Worm (Caenorhabditis elegans): ENCODE data around the gene grdn-1.

The grdn-1 gene

DNA sequence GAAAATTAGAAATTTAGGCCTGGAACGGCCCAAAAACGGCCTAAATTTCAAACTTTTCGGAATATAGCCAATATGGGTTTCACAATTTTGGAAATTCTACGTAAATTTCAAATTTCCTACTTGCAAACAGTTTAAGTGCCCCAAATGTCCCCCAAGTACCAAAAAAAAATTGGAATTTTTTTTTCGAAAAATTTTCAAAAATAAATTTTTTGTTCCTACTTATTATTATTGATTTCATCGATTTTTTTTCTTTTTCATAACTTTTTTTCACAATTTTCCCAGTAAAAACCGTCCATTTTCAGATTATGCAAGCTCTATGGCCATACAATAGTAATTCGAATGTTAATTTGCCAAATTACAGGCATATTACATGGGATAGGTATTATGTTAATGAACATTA is 21.0 kb upstream of the grdn-1 start, which contains the start of gene Y51A2D.21:
TSS of gene Y51A2D.21 (plus strand) at position 301 of the 400 bp plus-strand sequence.
- TF ChIP-seq med-1 (GFP tag; optimal IDR thresholded peaks at IDR 0.05; ENCODE audit: insufficient read depth): no peak
- TF ChIP-seq klf-2 (GFP tag; conservative IDR thresholded peaks at IDR 0.05): no peak
- TF ChIP-seq cog-1 (tag; optimal IDR thresholded peaks at IDR 0.05): no peak
- TF ChIP-seq ztf-29 (GFP tag; IDR thresholded peaks at IDR 0.05): no peak
- no peak for TF ChIP-seq flt-1 (GFP tag; IDR thresholded peaks at IDR 0.05)
- TF ChIP-seq ztf-23 (GFP tag; IDR thresholded peaks at IDR 0.05): no peak
- TF ChIP-seq tab-1 (GFP tag; IDR thresholded peaks at IDR 0.05): no peak
- TF ChIP-seq ref-1 (GFP tag; conservative IDR thresholded peaks at IDR 0.05): no peak
- TF ChIP-seq T22C8.4 (GFP tag; IDR thresholded peaks at IDR 0.05): no peak

DNA sequence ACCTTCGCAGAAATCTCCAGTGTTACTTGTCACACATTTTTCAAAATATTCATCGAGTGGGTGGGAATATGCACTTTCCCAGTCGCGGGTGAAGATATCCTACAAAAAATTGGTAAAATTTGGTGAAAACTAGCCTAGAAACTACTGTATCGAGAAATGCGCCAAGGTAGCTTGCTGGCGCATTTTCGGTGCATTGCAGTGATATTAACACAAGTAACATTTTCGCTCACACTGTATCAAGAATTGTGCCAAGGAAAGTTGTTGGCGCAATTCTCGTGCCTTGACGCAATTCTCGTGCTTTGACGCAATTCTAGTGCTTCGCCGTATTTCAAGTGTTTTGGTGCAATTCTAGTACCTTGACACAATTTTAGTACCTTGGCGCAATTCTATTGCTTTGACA is 19.3 kb upstream of the grdn-1 start:
- TF ChIP-seq T22C8.4 (GFP tag; IDR thresholded peaks at IDR 0.05) (no peak), ztf-23 (GFP tag; IDR thresholded peaks at IDR 0.05) (no peak)

- no peak for TF ChIP-seq T22C8.4 (GFP tag; IDR thresholded peaks at IDR 0.05)
- TF ChIP-seq cog-1 (tag; optimal IDR thresholded peaks at IDR 0.05): no peak
- TF ChIP-seq ztf-23 (GFP tag; IDR thresholded peaks at IDR 0.05): no peak
- TF ChIP-seq med-1 (GFP tag; optimal IDR thresholded peaks at IDR 0.05; ENCODE audit: insufficient read depth): no peak
- TF ChIP-seq ref-1 (GFP tag; conservative IDR thresholded peaks at IDR 0.05): no peak
- TF ChIP-seq flt-1 (GFP tag; IDR thresholded peaks at IDR 0.05): no peak
- TF ChIP-seq ztf-29 (GFP tag; IDR thresholded peaks at IDR 0.05): no peak
- TF ChIP-seq tab-1 (GFP tag; IDR thresholded peaks at IDR 0.05): no peak
- no peak for TF ChIP-seq klf-2 (GFP tag; conservative IDR thresholded peaks at IDR 0.05)
Measured at ce11 chrV:18575084-18575483, 17.5 kb upstream of the grdn-1 start.

DNA sequence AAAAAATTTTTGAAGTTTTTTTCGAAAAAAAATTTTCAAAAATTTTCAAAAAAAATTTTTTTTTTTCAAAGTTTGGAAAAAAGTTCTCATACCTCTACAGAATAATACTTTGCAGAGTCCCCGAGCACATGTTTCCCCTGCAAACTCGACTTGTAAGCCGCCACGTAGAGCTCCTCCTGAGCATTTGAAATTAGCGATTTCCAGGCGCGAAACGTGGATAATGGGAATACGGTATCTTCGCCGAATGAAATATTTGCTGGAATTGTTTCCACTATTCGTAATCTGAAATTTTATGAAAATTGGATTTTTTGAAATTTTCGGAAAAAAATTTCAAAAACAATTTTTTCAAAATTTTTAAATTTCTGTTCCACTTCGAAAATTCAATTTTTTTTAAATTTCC is 16.4 kb upstream of the grdn-1 start:
- TF ChIP-seq med-1 (GFP tag; optimal IDR thresholded peaks at IDR 0.05; ENCODE audit: insufficient read depth): no peak
- TF ChIP-seq ztf-23 (GFP tag; IDR thresholded peaks at IDR 0.05): no peak
- TF ChIP-seq T22C8.4 (GFP tag; IDR thresholded peaks at IDR 0.05): no peak
- TF ChIP-seq tab-1 (GFP tag; IDR thresholded peaks at IDR 0.05): no peak
- no peak for TF ChIP-seq ref-1 (GFP tag; conservative IDR thresholded peaks at IDR 0.05)
- TF ChIP-seq flt-1 (GFP tag; IDR thresholded peaks at IDR 0.05): no peak
- no peak for TF ChIP-seq klf-2 (GFP tag; conservative IDR thresholded peaks at IDR 0.05)
- TF ChIP-seq ztf-29 (GFP tag; IDR thresholded peaks at IDR 0.05): no peak
- no peak for TF ChIP-seq cog-1 (tag; optimal IDR thresholded peaks at IDR 0.05)

DNA sequence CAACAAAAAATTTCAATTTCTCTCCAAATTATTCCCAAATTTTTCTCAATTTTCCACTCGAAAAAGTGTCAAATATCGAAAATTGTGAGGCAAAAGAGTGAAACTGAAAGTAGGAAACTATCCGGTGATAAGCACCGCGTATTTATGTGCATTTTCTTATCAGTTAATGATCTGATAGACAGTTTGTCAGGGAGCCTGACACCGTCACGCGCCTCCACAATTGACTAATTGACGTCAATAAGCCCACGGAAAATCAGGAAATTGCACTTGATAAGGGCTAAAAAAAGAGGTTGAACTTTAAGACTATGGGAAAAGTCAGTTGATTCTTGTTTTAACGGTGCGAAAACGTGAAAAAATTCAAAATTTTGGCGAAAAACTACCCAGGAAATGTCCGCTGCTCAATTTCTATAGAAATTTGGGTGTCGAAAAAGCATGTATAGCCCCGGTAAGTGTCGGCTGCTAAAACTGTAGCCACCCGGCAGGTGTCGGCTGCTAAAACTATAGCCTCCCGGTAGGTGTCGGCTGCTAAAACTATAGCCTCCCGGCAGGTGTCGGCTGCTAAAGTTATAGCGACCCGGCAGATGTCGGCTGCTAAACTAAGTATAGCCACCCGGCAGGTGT is 15.0 kb upstream of the grdn-1 start:
- no peak for TF ChIP-seq ztf-29 (GFP tag; IDR thresholded peaks at IDR 0.05)
- TF ChIP-seq ref-1 (GFP tag; conservative IDR thresholded peaks at IDR 0.05): no peak
- TF ChIP-seq flt-1 (GFP tag; IDR thresholded peaks at IDR 0.05): no peak
- no peak for TF ChIP-seq T22C8.4 (GFP tag; IDR thresholded peaks at IDR 0.05)
- TF ChIP-seq klf-2 (GFP tag; conservative IDR thresholded peaks at IDR 0.05): no peak
- no peak for TF ChIP-seq tab-1 (GFP tag; IDR thresholded peaks at IDR 0.05)
- no peak for TF ChIP-seq cog-1 (tag; optimal IDR thresholded peaks at IDR 0.05)

ce11 chrV:18578306-18578705 is 14.2 kb upstream of the grdn-1 start:
- TF ChIP-seq ztf-23 (GFP tag; IDR thresholded peaks at IDR 0.05) (no peak), ref-1 (GFP tag; conservative IDR thresholded peaks at IDR 0.05) (no peak), ztf-29 (GFP tag; IDR thresholded peaks at IDR 0.05) (no peak), klf-2 (GFP tag; conservative IDR thresholded peaks at IDR 0.05) (no peak)

DNA sequence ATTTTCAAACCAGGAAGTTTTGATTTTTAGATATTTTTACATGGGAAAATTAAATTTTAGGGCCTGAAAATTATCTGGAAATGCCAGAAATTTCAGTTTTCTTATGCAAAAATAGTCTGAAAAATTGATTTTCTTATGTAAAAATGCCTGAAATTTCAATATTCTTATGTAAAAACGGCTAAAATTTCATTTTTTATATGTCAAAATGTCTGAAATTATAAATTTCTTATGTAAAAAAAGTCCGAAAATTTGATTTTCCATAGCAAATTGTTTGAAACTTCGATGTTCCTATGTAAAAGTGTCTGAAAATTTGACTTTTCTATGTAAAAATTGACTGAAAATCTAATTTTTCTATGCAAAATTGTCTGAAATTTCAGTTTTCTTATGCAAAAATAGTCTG is 12.9 kb upstream of the grdn-1 start, which contains the start of gene Y51A2D.13:
TSS of gene Y51A2D.13 (minus strand) at position 101 of the 400 bp plus-strand sequence.
- TF ChIP-seq ztf-23 (GFP tag; IDR thresholded peaks at IDR 0.05) (no peak), tab-1 (GFP tag; IDR thresholded peaks at IDR 0.05) (no peak), med-1 (GFP tag; optimal IDR thresholded peaks at IDR 0.05; ENCODE audit: insufficient read depth) (no peak), ref-1 (GFP tag; conservative IDR thresholded peaks at IDR 0.05) (no peak), ztf-29 (GFP tag; IDR thresholded peaks at IDR 0.05) (no peak)

DNA sequence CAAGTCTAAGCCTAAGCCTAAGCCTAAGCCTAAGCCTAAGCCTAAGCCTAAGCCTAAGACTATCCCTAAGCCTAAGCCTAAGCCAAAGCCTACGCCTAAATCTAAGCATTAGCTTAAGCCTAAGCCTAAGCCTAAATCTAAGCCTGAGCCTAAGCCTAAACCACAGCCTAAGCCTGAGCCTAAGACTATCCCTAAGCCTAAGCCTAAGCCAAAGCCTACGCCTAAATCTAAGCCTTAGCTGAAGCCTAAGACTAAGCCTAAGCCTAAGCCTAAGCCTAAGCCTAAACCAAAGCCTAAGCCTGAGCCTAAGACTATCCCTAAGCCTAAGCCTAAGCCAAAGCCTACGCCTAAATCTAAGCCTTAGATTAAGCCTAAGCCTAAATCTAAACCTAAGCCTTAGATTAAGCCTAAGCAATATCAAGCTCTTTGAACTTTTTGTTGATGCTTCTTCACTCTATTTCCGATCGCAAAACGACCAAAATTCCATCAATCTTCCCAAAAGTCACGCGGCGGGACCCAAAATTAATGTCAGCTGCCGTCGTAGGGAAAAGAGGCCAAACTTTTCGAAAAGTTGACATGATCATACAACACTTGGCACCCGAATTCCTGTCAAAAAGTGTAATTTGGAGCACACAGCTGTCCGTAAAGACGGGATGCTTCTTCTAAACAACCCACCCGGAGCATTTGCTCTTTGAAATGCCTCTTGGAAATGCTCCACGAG is 11.0 kb upstream of the grdn-1 start:
- TF ChIP-seq cog-1 (tag; optimal IDR thresholded peaks at IDR 0.05) (no peak), tab-1 (GFP tag; IDR thresholded peaks at IDR 0.05) (no peak), ztf-29 (GFP tag; IDR thresholded peaks at IDR 0.05) (no peak), ref-1 (GFP tag; conservative IDR thresholded peaks at IDR 0.05) (no peak; the same call in 1 of the 2 replicates), med-1 (GFP tag; optimal IDR thresholded peaks at IDR 0.05; ENCODE audit: insufficient read depth) (no peak), T22C8.4 (GFP tag; IDR thresholded peaks at IDR 0.05) (no peak), ztf-23 (GFP tag; IDR thresholded peaks at IDR 0.05) (no peak), klf-2 (GFP tag; conservative IDR thresholded peaks at IDR 0.05) (no peak), flt-1 (GFP tag; IDR thresholded peaks at IDR 0.05) (no peak)

ce11 chrV:18582358-18582757 is 10.2 kb upstream of the grdn-1 start, which contains the start of gene txt-14:
txt-14 (plus strand) TSS chrV:18582658.
- no peak for TF ChIP-seq klf-2 (GFP tag; conservative IDR thresholded peaks at IDR 0.05)
- no peak for TF ChIP-seq ref-1 (GFP tag; conservative IDR thresholded peaks at IDR 0.05)
- no peak for TF ChIP-seq cog-1 (tag; optimal IDR thresholded peaks at IDR 0.05)
- TF ChIP-seq ztf-29 (GFP tag; IDR thresholded peaks at IDR 0.05): no peak
- no peak for TF ChIP-seq med-1 (GFP tag; optimal IDR thresholded peaks at IDR 0.05; ENCODE audit: insufficient read depth)
- no peak for TF ChIP-seq T22C8.4 (GFP tag; IDR thresholded peaks at IDR 0.05)
- no peak for TF ChIP-seq ztf-23 (GFP tag; IDR thresholded peaks at IDR 0.05)
- no peak for TF ChIP-seq tab-1 (GFP tag; IDR thresholded peaks at IDR 0.05)

DNA sequence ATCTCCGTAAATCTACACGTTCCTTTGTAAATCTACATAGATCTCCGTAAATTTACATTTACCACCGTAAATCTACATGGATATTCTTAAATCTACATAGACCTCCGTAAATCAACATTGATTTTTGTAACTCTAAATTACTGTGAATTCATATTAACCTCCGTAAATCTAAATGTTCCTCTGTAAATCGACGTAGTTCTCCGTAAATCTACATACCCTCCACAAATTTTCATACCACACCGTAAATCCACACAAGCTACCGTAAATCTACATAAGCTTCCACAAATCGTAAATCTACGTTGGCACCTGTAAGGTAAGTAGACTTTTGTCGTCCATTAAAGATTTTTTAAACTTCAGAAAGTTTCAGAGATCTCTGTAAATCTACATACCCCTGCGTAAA is 7.4 kb upstream of the grdn-1 start:
- no peak for TF ChIP-seq flt-1 (GFP tag; IDR thresholded peaks at IDR 0.05)
- TF ChIP-seq klf-2 (GFP tag; conservative IDR thresholded peaks at IDR 0.05): no peak

All from whole organism, midembryonic.